Worm (Caenorhabditis elegans): Measurements from ENCODE around the gene col-171.

DNA sequence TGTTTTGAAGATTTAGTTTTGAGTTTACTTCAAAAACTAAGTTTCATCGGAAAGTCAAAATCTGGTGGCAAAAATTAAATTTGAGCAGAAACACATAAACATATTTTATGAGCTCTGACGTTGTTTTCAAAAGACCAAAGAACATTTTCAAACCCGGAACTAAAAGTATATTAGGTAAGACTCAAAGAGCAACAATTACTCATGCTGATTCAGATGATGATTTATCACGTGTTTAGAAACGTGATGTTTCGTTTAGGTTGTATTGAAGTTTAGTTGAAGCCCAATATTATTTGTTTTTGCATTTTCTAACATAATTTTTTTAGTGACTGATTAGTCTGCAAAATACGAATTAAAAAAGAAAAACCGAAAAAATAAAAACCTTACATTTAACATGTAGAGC lies 19.7 kb downstream of the col-171 start:
- TF ChIP-seq lin-13 (GFP tag; optimal IDR thresholded peaks at IDR 0.05) (no peak), lin-15B (tag; optimal IDR thresholded peaks at IDR 0.05) (no peak), ZK337.2 (GFP tag; IDR thresholded peaks at IDR 0.05) (no peak), hmg-1.1 (GFP tag; IDR thresholded peaks at IDR 0.05) (no peak), ama-1 (optimal IDR thresholded peaks at IDR 0.05) (no peak), nhr-77 (tag; optimal IDR thresholded peaks at IDR 0.05) (no peak), nhr-11 (tag; optimal IDR thresholded peaks at IDR 0.05) (no peak), Y75B8A.6 (GFP tag; IDR thresholded peaks at IDR 0.05) (no peak), nhr-76 (tag; optimal IDR thresholded peaks at IDR 0.05) (no peak), hlh-30 (tag; optimal IDR thresholded peaks at IDR 0.05; ENCODE audit: insufficient read depth) (no peak), lsy-2 (tag; optimal IDR thresholded peaks at IDR 0.05) (no peak), snpc-4 (tag; optimal IDR thresholded peaks at IDR 0.05) (no peak), dve-1 (tag; optimal IDR thresholded peaks at IDR 0.05; ENCODE audit: insufficient read depth) (no peak), ceh-44 (GFP tag; IDR thresholded peaks at IDR 0.05) (no peak)

Measured in whole organism, L4 larva.